Worm (Caenorhabditis elegans): Measurements from ENCODE around the gene cash-1.

- TF ChIP-seq pha-4 (tag; optimal IDR thresholded peaks at IDR 0.05) = no peak
- no peak for TF ChIP-seq unc-130 (GFP tag; optimal IDR thresholded peaks at IDR 0.05)
- no peak for TF ChIP-seq gei-17 (GFP tag; optimal IDR thresholded peaks at IDR 0.05)
- no peak for TF ChIP-seq unc-62 (GFP tag; optimal IDR thresholded peaks at IDR 0.05)
- TF ChIP-seq dpl-1 (GFP tag; optimal IDR thresholded peaks at IDR 0.05) = no peak
- TF ChIP-seq snpc-4 (GFP tag; optimal IDR thresholded peaks at IDR 0.05) = no peak
- no peak for TF ChIP-seq snpc-4 (tag; optimal IDR thresholded peaks at IDR 0.05)
Measured at ce11 chrV:10379293-10379692, 17.2 kb downstream of the cash-1 start, which contains the start of gene AC3.12.

Data from whole organism, young adult.